Worm (Caenorhabditis elegans): ENCODE measurements around the gene syx-18.

- TF ChIP-seq him-1 (tag; optimal IDR thresholded peaks at IDR 0.05) (no peak), W03F9.2 (tag; optimal IDR thresholded peaks at IDR 0.05) (no peak), dao-5 (tag; optimal IDR thresholded peaks at IDR 0.05) (no peak)
These were observed 30.7 kb upstream of the syx-18 start for ce11 chrV:6685963-6686362.

All from whole organism, L4/young adult.